Worm (Caenorhabditis elegans) whole organism, young adult: Measurements from ENCODE around the gene clpp-1.

Experiments
- K12H6.12 ChIP-seq: fragments of 200-800 bp; sonication (Bioruptor generic); optimal IDR thresholded peaks from 2 replicates; lab custom pipeline; 2018; ENCODE audit warnings: mild to moderate bottlenecking, missing genetic modification characterization, missing compliant biosample characterization
- Y95B8A.8 ChIP-seq: fragments of 200-800 bp; sonication (Bioruptor generic); IDR thresholded peaks from 2 replicates; pipeline ENCODE4 v1.3.6; 2022; ENCODE audit warnings: missing genetic modification reagents, missing genetic modification characterization, missing compliant biosample characterization
- hrde-1 ChIP-seq: sonication (generic microtip); optimal IDR thresholded peaks from 2 replicates; lab custom pipeline; 2016; ENCODE audit warnings: missing genetic modification characterization, mild to moderate bottlenecking, missing compliant biosample characterization, moderate library complexity, missing genotype, missing genetic modification reagents, borderline replicate concordance
- rcor-1 ChIP-seq: fragments of 200-800 bp; sonication (Bioruptor generic); IDR thresholded peaks from 2 replicates; pipeline ENCODE4 v1.3.6; 2022; ENCODE audit warnings: missing genetic modification reagents, missing genetic modification characterization, missing compliant biosample characterization
- snpc-4 ChIP-seq, 5 experiments: fragments of 150-350 bp in 1 of 5; sonication (generic microtip) in 4 of 5; optimal IDR thresholded peaks; 2 replicates each; lab custom pipeline; 2014 to 2018; ENCODE audit warnings: missing genetic modification characterization in 5 of 5, missing biosample characterization in 3 of 5, antibody characterized with exemption in 2 of 5, mild to moderate bottlenecking in 2 of 5, missing compliant biosample characterization in 2 of 5, missing genotype in 2 of 5, moderate library complexity in 2 of 5, missing genetic modification reagents in 1 of 5
- unc-62 ChIP-seq: fragments of 150-350 bp; optimal IDR thresholded peaks from 2 replicates; lab custom pipeline; 2014; ENCODE audit warnings: missing biosample characterization, missing genetic modification reagents, missing genetic modification characterization
- ztf-3 ChIP-seq: fragments of 200-800 bp; sonication (Bioruptor generic); optimal IDR thresholded peaks from 2 replicates; lab custom pipeline; 2018; ENCODE audit warnings: mild to moderate bottlenecking, missing genetic modification characterization, missing compliant biosample characterization

DNA sequence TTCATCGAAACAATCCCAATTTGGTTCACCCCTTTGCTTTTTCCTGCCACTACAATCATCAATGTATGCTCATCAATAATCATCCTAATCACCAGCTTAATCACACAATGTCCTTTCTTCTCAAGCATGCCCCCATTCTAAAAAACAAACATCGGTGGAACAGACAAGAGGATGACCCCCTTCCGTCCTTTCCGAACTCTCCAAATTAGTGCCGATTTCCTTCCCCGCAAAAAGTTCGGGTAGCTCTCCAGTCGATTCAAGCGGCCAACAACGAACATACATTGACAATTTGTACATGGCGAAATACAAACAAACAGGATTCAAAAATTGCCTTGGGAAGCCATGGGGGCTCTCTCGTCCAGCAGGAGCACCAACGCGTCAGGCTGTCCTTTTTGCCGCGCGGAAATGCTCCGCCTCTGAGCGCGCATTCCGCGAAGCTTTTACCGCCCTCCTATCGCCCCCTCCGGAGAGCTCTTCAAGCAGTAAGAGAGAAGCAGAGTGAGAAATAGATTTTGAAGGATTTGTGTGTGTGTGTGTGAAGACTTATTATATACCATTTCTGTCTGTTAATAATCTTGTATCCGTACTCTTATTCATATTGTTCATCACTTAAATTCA lies 23.1 kb upstream of the clpp-1 start, which contains the start of gene appg-1:
- no peak for TF ChIP-seq snpc-4 (GFP tag; optimal IDR thresholded peaks at IDR 0.05; lab: Kevin White, UChicago)
- no peak for TF ChIP-seq snpc-4 (tag; optimal IDR thresholded peaks at IDR 0.05; lab: Kevin White, UChicago)
- TF ChIP-seq hrde-1 = no peak
- TF ChIP-seq unc-62 = no peak
- no peak for TF ChIP-seq K12H6.12 (tag; lab: Kevin White, UChicago)
- no peak for TF ChIP-seq rcor-1 (GFP tag; lab: Robert Waterston, UW)
- no peak for TF ChIP-seq ztf-3 (GFP tag; lab: Kevin White, UChicago)
- TF ChIP-seq Y95B8A.8 = no peak
